Worm (Caenorhabditis elegans) whole organism, young adult: Measurements from ENCODE around the gene Y51B9A.5.
"Not testable (repeated sequence)": the region's sequence is repeated elsewhere in the genome, so short reads cannot be mapped to it uniquely, and the experiment has no call there.

ENCODE experiments used
- B0035.1 ChIP-seq: sonication (generic microtip); optimal IDR thresholded peaks from 2 replicates; lab custom pipeline; 2016; ENCODE audit warnings: missing genetic modification characterization, mild to moderate bottlenecking, missing compliant biosample characterization, missing genotype, missing genetic modification reagents
- C06A6.2 ChIP-seq: fragments of 200-800 bp; sonication (Bioruptor generic); conservative IDR thresholded peaks from 2 replicates; pipeline ENCODE4 v1.3.6; 2022; ENCODE audit warnings: missing genetic modification characterization, missing compliant biosample characterization
- F22D6.2 ChIP-seq: sonication (generic microtip); optimal IDR thresholded peaks from 2 replicates; lab custom pipeline; 2016; ENCODE audit warnings: mild to moderate bottlenecking, missing genetic modification characterization, missing compliant biosample characterization
- T26A5.8 ChIP-seq: sonication (generic microtip); optimal IDR thresholded peaks from 2 replicates; lab custom pipeline; 2016; ENCODE audit warnings: missing genetic modification characterization, missing compliant biosample characterization
- Y95B8A.8 ChIP-seq: fragments of 200-800 bp; sonication (Bioruptor generic); IDR thresholded peaks from 2 replicates; pipeline ENCODE4 v1.3.6; 2022; ENCODE audit warnings: missing genetic modification reagents, missing genetic modification characterization, missing compliant biosample characterization
- ama-1 ChIP-seq, 3 experiments: fragments of 150-350 bp in 1 of 3; sonication (generic microtip) in 2 of 3; optimal IDR thresholded peaks; 2 replicates each; lab custom pipeline; 2014 to 2018; ENCODE audit warnings: missing biosample characterization in 2 of 3, missing genetic modification characterization in 2 of 3, missing genetic modification reagents in 2 of 3
- aptf-3 ChIP-seq: fragments of 200-800 bp; sonication (Bioruptor generic); IDR thresholded peaks from 2 replicates; pipeline ENCODE4 v1.3.6; 2022; ENCODE audit warnings: missing genetic modification characterization, missing compliant biosample characterization
- attf-3 ChIP-seq: fragments of 200-800 bp; sonication (Bioruptor generic); conservative IDR thresholded peaks from 2 replicates; pipeline ENCODE4 v1.3.6; 2022; ENCODE audit warnings: missing genetic modification reagents, missing genetic modification characterization, missing compliant biosample characterization
- bed-1 ChIP-seq: fragments of 200-800 bp; sonication (Bioruptor generic); IDR thresholded peaks from 2 replicates; pipeline ENCODE4 v1.3.6; 2022; ENCODE audit warnings: missing genetic modification reagents, missing genetic modification characterization, missing compliant biosample characterization
- cebp-2 ChIP-seq: fragments of 200-800 bp; sonication (Bioruptor generic); IDR thresholded peaks from 2 replicates; pipeline ENCODE4 v1.3.6; 2022; ENCODE audit warnings: missing genetic modification characterization, missing compliant biosample characterization
- ceh-40 ChIP-seq: fragments of 200-800 bp; sonication (Bioruptor generic); IDR thresholded peaks from 2 replicates; pipeline ENCODE4 v1.3.6; 2022; ENCODE audit warnings: missing genetic modification characterization, missing compliant biosample characterization
- dpl-1 ChIP-seq: fragments of 150-350 bp; optimal IDR thresholded peaks from 2 replicates; lab custom pipeline; 2014; ENCODE audit warnings: missing biosample characterization, missing genetic modification reagents, missing genetic modification characterization
- efl-1 ChIP-seq: fragments of 150-350 bp; optimal IDR thresholded peaks from 2 replicates; lab custom pipeline; 2014; ENCODE audit warnings: missing biosample characterization, missing genetic modification reagents, missing genetic modification characterization
- lin-35 ChIP-seq, 3 experiments: fragments of 150-350 bp in 2 of 3; sonication (generic microtip) in 1 of 3; optimal IDR thresholded peaks; 2 replicates each; lab custom pipeline; 2014 to 2018; ENCODE audit warnings: missing biosample characterization in 3 of 3, missing genetic modification characterization in 3 of 3, missing genetic modification reagents in 3 of 3
- lin-54 ChIP-seq: fragments of 200-800 bp; sonication (Bioruptor generic); optimal IDR thresholded peaks from 2 replicates; lab custom pipeline; 2018; ENCODE audit warnings: mild to moderate bottlenecking, missing genetic modification characterization, missing compliant biosample characterization
- mel-28 ChIP-seq: sonication (generic microtip); optimal IDR thresholded peaks from 2 replicates; lab custom pipeline; 2016; ENCODE audit warnings: borderline replicate concordance, mild to moderate bottlenecking, missing genetic modification characterization, missing compliant biosample characterization
- nfya-2 ChIP-seq: fragments of 200-800 bp; sonication (Bioruptor generic); IDR thresholded peaks from 2 replicates; pipeline ENCODE4 v1.3.6; 2022; ENCODE audit warnings: missing genetic modification reagents, missing genetic modification characterization, missing compliant biosample characterization
- rcor-1 ChIP-seq: fragments of 200-800 bp; sonication (Bioruptor generic); IDR thresholded peaks from 2 replicates; pipeline ENCODE4 v1.3.6; 2022; ENCODE audit warnings: missing genetic modification reagents, missing genetic modification characterization, missing compliant biosample characterization
- repo-1 ChIP-seq: sonication (generic microtip); optimal IDR thresholded peaks from 2 replicates; lab custom pipeline; 2017; ENCODE audit warnings: mild to moderate bottlenecking, missing genetic modification characterization, missing compliant biosample characterization
- sdz-38 ChIP-seq: sonication (generic microtip); optimal IDR thresholded peaks from 2 replicates; lab custom pipeline; 2016; ENCODE audit warnings: missing genotype, missing genetic modification characterization, missing compliant biosample characterization
- snpc-4 ChIP-seq, 5 experiments: fragments of 150-350 bp in 1 of 5; sonication (generic microtip) in 4 of 5; optimal IDR thresholded peaks; 2 replicates each; lab custom pipeline; 2014 to 2018; ENCODE audit warnings: missing genetic modification characterization in 5 of 5, missing biosample characterization in 3 of 5, antibody characterized with exemption in 2 of 5, mild to moderate bottlenecking in 2 of 5, missing compliant biosample characterization in 2 of 5, missing genotype in 2 of 5, moderate library complexity in 2 of 5, missing genetic modification reagents in 1 of 5
- tbp1 ChIP-seq: fragments of 200-800 bp; sonication (Bioruptor generic); optimal IDR thresholded peaks from 2 replicates; lab custom pipeline; 2018; ENCODE audit warnings: mild to moderate bottlenecking, missing genetic modification characterization, missing compliant biosample characterization
- tbx-9 ChIP-seq: sonication (generic microtip); optimal IDR thresholded peaks from 2 replicates; lab custom pipeline; 2016; ENCODE audit warnings: borderline replicate concordance, missing genetic modification characterization, inconsistent platforms, missing compliant biosample characterization
- unc-130 ChIP-seq: sonication (generic microtip); optimal IDR thresholded peaks from 2 replicates; lab custom pipeline; 2016; ENCODE audit warnings: missing genetic modification reagents, missing genetic modification characterization, missing compliant biosample characterization
- zim-3 ChIP-seq: sonication (generic microtip); optimal IDR thresholded peaks from 2 replicates; lab custom pipeline; 2017; ENCODE audit warnings: mild to moderate bottlenecking, missing genetic modification characterization, moderate library complexity, missing compliant biosample characterization
- ztf-3 ChIP-seq: fragments of 200-800 bp; sonication (Bioruptor generic); optimal IDR thresholded peaks from 2 replicates; lab custom pipeline; 2018; ENCODE audit warnings: mild to moderate bottlenecking, missing genetic modification characterization, missing compliant biosample characterization

The Y51B9A.5 gene

DNA sequence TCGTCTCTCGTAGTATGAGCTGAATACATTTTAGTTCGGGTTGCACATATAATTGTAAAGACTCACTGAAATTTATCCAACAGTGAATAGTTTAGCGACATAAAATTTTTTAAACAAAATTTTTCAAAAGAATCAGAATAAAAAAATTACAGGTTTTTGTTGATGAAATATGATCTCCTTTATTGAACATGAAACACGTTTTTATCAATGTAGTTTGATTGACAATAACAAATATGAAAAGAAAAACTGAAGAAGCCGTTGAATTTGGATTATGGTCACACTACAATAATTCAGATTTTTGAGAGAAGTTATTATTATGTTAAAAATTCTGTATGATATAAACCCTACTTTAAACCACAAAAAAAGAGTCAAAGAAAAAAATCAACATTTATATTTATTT, 36.1 kb downstream of the Y51B9A.5 start, which contains the start of gene chil-17:
Gene chil-17 (minus strand): TSS at position 101 of the 400 bp plus-strand sequence.
- TF ChIP-seq T26A5.8 (no peak), ama-1 (optimal IDR thresholded peaks at IDR 0.05; lab: Kevin White, UChicago) (no peak), ama-1 (GFP tag; optimal IDR thresholded peaks at IDR 0.05; lab: Kevin White, UChicago) (no peak), tbx-9 (no peak), repo-1 (tag; lab: Kevin White, UChicago) (no peak), B0035.1 (tag; lab: Kevin White, UChicago) (no peak), aptf-3 (GFP tag; lab: Robert Waterston, UW) (no peak), cebp-2 (GFP tag; lab: Robert Waterston, UW) (no peak)
- TF ChIP-seq, all 124 proteins: peak for 0

DNA sequence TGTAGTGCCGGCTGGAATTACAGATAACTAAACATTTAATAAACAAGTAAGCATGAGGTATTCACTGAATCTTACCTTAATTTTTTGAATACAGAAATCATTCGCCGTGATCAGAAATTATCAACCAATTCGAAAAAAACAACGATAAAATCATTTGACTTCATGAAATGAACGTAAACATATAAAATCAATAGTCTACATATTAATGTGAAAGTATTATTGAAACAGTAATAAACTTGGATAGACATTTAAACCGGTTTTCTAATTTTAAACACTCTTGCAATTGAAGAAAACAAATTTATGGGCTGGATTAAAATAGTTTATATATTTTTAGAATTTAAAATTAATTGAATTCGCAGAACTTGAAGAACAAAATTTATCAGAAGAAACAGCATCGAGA, 37.9 kb downstream of the Y51B9A.5 start, which contains the start of gene chil-16:
Gene chil-16 (minus strand): TSS at position 101 of the 400 bp plus-strand sequence.
- TF ChIP-seq ztf-3 (GFP tag; lab: Kevin White, UChicago), result no peak
- TF ChIP-seq mel-28, result no peak
- no peak for TF ChIP-seq dpl-1
- no peak for TF ChIP-seq lin-54 (GFP tag; lab: Kevin White, UChicago)

DNA sequence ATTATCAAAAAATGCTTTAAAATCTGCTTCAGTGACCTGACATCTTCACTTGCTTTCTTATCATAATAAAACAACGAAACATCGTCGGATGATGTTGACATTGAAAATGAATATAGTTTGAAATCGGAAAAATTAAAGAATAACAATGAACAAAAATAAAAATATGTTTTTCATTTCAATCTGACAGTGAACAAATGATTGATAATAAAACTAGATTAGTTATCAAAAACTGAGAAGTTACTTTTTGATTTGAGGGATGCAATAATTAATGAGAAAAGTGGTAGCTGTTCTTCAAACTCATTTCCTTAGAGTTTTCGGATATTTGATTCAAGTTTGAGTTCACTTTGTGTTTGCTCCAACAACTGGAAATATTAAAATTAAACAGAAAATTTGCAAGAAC, 39.6 kb downstream of the Y51B9A.5 start, which contains the start of gene chil-15:
Gene chil-15 (minus strand): TSS at position 101 of the 400 bp plus-strand sequence.
- no peak for TF ChIP-seq efl-1 (GFP tag; lab: Kevin White, UChicago)
- TF ChIP-seq F22D6.2 (tag; lab: Kevin White, UChicago), result no peak
- TF ChIP-seq bed-1 (GFP tag; lab: Robert Waterston, UW), result no peak
- TF ChIP-seq zim-3, result no peak
- no peak for TF ChIP-seq unc-130
- TF ChIP-seq lin-35 (GFP tag; optimal IDR thresholded peaks at IDR 0.05; lab: Kevin White, UChicago), result no peak
- no peak for TF ChIP-seq mel-28
- no peak for TF ChIP-seq tbp1 (GFP tag; lab: Kevin White, UChicago)

DNA sequence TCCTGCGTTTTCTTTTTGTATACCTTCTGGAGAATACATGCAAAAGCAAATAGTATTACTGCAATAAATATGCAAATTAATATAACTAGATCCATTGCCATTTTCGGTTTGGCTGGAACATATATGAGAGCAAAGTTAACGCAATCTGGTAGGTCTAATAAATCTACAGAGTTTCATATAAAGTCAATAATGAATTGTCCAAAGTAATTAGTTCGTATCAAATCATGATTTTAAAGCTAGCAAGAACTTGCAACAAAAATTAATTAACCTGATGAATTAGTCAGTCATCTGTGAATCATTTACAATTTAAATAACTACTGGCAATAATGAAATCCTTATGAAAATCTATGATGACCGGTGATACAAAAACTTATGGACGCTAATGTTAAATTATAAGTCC, 41.4 kb downstream of the Y51B9A.5 start, which contains the start of gene R09D1.13:
Gene R09D1.13 (minus strand): TSS at position 101 of the 400 bp plus-strand sequence.
- TF ChIP-seq lin-54 (GFP tag; lab: Kevin White, UChicago) (no peak), C06A6.2 (GFP tag; lab: Robert Waterston, UW) (no peak)

DNA sequence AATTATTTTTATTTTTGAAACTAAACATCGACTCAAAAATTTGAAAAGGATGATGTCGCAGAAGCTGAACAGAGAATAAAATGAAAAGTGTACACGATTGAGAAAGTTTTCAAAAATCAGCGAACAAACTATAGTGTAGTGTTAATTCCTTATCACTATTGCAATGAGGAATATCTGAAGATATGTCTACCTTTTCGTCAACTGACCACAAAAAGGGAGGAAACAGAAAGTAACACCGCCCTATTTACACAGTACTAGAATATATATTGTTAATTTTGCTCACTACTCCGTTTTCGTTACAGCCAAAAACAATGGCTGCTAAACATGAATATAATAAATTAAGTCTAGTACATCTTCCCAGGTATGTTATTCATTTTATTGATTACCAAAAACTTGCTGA, 44.0 kb downstream of the Y51B9A.5 start, which contains the start of gene chil-18:
Gene chil-18 (plus strand): TSS at position 301 of the 400 bp plus-strand sequence.
- TF ChIP-seq attf-3 (no peak), ceh-40 (GFP tag; lab: Robert Waterston, UW) (no peak), sdz-38 (no peak), Y95B8A.8 (GFP tag; lab: Robert Waterston, UW) (no peak), nfya-2 (GFP tag; lab: Robert Waterston, UW) (no peak)

DNA sequence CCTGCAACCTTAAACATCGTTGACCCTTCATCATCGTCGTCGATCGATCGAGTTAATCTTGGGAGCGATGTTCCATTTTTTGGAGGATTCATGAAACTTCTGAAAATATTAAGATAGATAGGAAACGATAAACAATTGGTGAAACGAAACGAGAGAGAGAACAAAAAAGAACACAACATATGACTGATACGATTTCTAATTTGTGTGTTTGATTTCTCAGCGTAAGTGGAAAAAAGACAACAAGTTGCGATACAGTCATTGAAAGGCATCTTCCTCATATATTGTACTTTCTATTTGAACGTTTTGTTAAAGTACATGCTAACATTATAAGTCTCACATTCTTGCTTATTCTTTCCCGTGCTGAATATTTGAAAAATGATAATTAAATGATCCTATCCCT, 48.2 kb downstream of the Y51B9A.5 start, which contains the start of gene R09D1.12:
Gene R09D1.12 (minus strand): TSS at position 101 of the 400 bp plus-strand sequence.
- TF ChIP-seq rcor-1 (GFP tag; lab: Robert Waterston, UW); C06A6.2 (GFP tag; lab: Robert Waterston, UW); snpc-4 (GFP tag; optimal IDR thresholded peaks at IDR 0.05; lab: Kevin White, UChicago); snpc-4 (tag; optimal IDR thresholded peaks at IDR 0.05; lab: Kevin White, UChicago): not testable (repeated sequence)

DNA sequence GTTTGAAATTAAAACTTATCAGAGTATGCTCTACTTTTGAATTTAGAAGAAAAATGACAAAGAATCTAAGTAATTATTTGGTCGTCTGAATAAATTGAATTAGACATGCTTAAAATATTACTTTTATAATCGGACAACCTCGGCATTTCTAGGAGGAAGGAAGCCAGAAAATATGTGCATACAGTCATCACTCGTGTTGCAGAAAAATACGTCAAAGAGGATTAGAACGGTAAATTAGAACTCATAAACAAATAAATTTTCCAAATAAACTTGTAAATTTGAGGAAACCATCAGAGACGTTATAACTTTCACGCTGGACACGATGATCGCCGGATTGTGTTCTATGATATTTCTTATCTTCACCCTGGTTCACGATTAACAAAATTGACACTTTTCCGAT, 50.4 kb downstream of the Y51B9A.5 start, which contains the start of gene chil-19:
Gene chil-19 (minus strand): TSS at position 101 of the 400 bp plus-strand sequence.
- no peak for TF ChIP-seq B0035.1 (tag; lab: Kevin White, UChicago)
